Worm (Caenorhabditis elegans) whole organism, L4/young adult: ENCODE data around the gene Y54G9A.9.
A peak's percentile ranks its signal among the peaks of the same experiment; 100 is the strongest.

Experiments
- W03F9.2 ChIP-seq: fragments of 150-350 bp; optimal IDR thresholded peaks from 2 replicates; lab custom pipeline; 2014; ENCODE audit warnings: missing biosample characterization, missing genetic modification characterization
- him-1 ChIP-seq: sonication (generic microtip); optimal IDR thresholded peaks from 2 replicates; lab custom pipeline; 2016; ENCODE audit warnings: missing genotype, missing genetic modification reagents, missing genetic modification characterization, missing compliant biosample characterization

ce11 chrII:13732146-13732545, 2.6 kb downstream of the Y54G9A.9 start:
- peak; percentile 13 for TF ChIP-seq W03F9.2 (tag; lab: Kevin White, UChicago)
- no peak for TF ChIP-seq him-1 (tag; lab: Kevin White, UChicago)
